Worm (Caenorhabditis elegans) whole organism, L2 larva: ENCODE results near the gene F31E8.5.

Source experiments
- C34F6.9 ChIP-seq: fragments of 150-350 bp; optimal IDR thresholded peaks from 2 replicates; lab custom pipeline; 2014; ENCODE audit warnings: missing biosample characterization, missing genetic modification characterization
- F13H6.1 ChIP-seq: sonication (generic microtip); optimal IDR thresholded peaks from 2 replicates; lab custom pipeline; 2016; ENCODE audit warnings: missing genetic modification characterization, missing compliant biosample characterization
- R02D3.7 ChIP-seq: fragments of 150-350 bp; optimal IDR thresholded peaks from 2 replicates; lab custom pipeline; 2014; ENCODE audit warnings: missing biosample characterization, missing genetic modification characterization
- Y55F3AM.14 ChIP-seq: fragments of 200-800 bp; sonication (Bioruptor generic); optimal IDR thresholded peaks from 2 replicates; lab custom pipeline; 2018; ENCODE audit warnings: mild to moderate bottlenecking, missing genetic modification characterization, missing compliant biosample characterization
- ZK546.5 ChIP-seq: sonication (generic microtip); optimal IDR thresholded peaks from 2 replicates; lab custom pipeline; 2017; ENCODE audit warnings: missing biosample characterization, missing genetic modification characterization
- alr-1 ChIP-seq: fragments of 150-350 bp; optimal IDR thresholded peaks from 2 replicates; lab custom pipeline; 2014; ENCODE audit warnings: missing biosample characterization, missing genetic modification characterization
- aly-2 ChIP-seq: fragments of 150-350 bp; optimal IDR thresholded peaks from 2 replicates; lab custom pipeline; 2014; ENCODE audit warnings: missing biosample characterization, missing genetic modification characterization
- ama-1 ChIP-seq: fragments of 150-350 bp; optimal IDR thresholded peaks from 2 replicates; lab custom pipeline; 2018; ENCODE audit warnings: inconsistent platforms
- blmp-1 ChIP-seq: sonication (generic microtip); optimal IDR thresholded peaks from 2 replicates; lab custom pipeline; 2017; ENCODE audit warnings: missing genetic modification characterization, mild to moderate bottlenecking, missing compliant biosample characterization, antibody characterized with exemption, moderate library complexity; ENCODE audit not compliant: insufficient read depth
- ceh-16 ChIP-seq: fragments of 150-350 bp; optimal IDR thresholded peaks from 2 replicates; lab custom pipeline; 2014; ENCODE audit warnings: missing biosample characterization, missing genetic modification characterization
- ceh-82 ChIP-seq: fragments of 150-350 bp; optimal IDR thresholded peaks from 2 replicates; lab custom pipeline; 2014; ENCODE audit warnings: missing biosample characterization, missing genetic modification characterization
- crh-2 ChIP-seq: sonication (generic microtip); optimal IDR thresholded peaks from 2 replicates; lab custom pipeline; 2017; ENCODE audit warnings: missing biosample characterization, missing genetic modification characterization
- dmd-4 ChIP-seq: sonication (generic microtip); optimal IDR thresholded peaks from 2 replicates; lab custom pipeline; 2017; ENCODE audit warnings: missing biosample characterization, missing genetic modification characterization
- egl-27 ChIP-seq: sonication (generic microtip); optimal IDR thresholded peaks from 3 replicates; lab custom pipeline; 2017; ENCODE audit warnings: missing biosample characterization, missing genetic modification reagents, missing genetic modification characterization
- elt-1 ChIP-seq: fragments of 150-350 bp; optimal IDR thresholded peaks from 2 replicates; lab custom pipeline; 2014; ENCODE audit warnings: missing biosample characterization, missing genetic modification characterization
- elt-3 ChIP-seq: sonication (generic microtip); optimal IDR thresholded peaks from 2 replicates; lab custom pipeline; 2017; ENCODE audit warnings: missing biosample characterization, missing genetic modification characterization
- fos-1 ChIP-seq: fragments of 150-350 bp; optimal IDR thresholded peaks from 2 replicates; lab custom pipeline; 2014; ENCODE audit warnings: missing biosample characterization, missing genetic modification characterization
- gmeb-1 ChIP-seq: fragments of 150-350 bp; optimal IDR thresholded peaks from 2 replicates; lab custom pipeline; 2014; ENCODE audit warnings: missing biosample characterization, missing genetic modification characterization
- lin-11 ChIP-seq: fragments of 150-350 bp; sonication (generic microtip); optimal IDR thresholded peaks from 2 replicates; lab custom pipeline; 2014; ENCODE audit warnings: missing biosample characterization, missing genetic modification characterization, inconsistent platforms, mixed read lengths
- lin-13 ChIP-seq: fragments of 150-350 bp; optimal IDR thresholded peaks from 2 replicates; lab custom pipeline; 2014; ENCODE audit warnings: missing biosample characterization, missing genetic modification reagents, missing genetic modification characterization
- lin-39 ChIP-seq: fragments of 150-350 bp; optimal IDR thresholded peaks from 2 replicates; lab custom pipeline; 2014; ENCODE audit warnings: missing biosample characterization, missing genetic modification reagents, missing genetic modification characterization
- lsy-2 ChIP-seq, 2 experiments: fragments of 150-350 bp in 1 of 2; sonication (generic microtip) in 1 of 2; optimal IDR thresholded peaks; 2 replicates each; lab custom pipeline; 2014 to 2017; ENCODE audit warnings: missing biosample characterization in 2 of 2, missing genetic modification characterization in 2 of 2
- mab-5 ChIP-seq: fragments of 150-350 bp; optimal IDR thresholded peaks from 2 replicates; lab custom pipeline; 2014; ENCODE audit warnings: missing biosample characterization, missing genetic modification characterization
- mbf-1 ChIP-seq: sonication (generic microtip); optimal IDR thresholded peaks from 2 replicates; lab custom pipeline; 2017; ENCODE audit warnings: missing biosample characterization, missing genetic modification characterization
- mdl-1 ChIP-seq, 2 experiments: fragments of 150-350 bp in 1 of 2; sonication (generic microtip) in 1 of 2; optimal IDR thresholded peaks; 2 replicates each; lab custom pipeline; 2017; ENCODE audit warnings: missing biosample characterization in 2 of 2, missing genetic modification characterization in 2 of 2
- nhr-10 ChIP-seq: sonication (generic microtip); optimal IDR thresholded peaks from 2 replicates; lab custom pipeline; 2017; ENCODE audit warnings: missing biosample characterization, missing genetic modification characterization
- nhr-11 ChIP-seq: fragments of 150-350 bp; optimal IDR thresholded peaks from 2 replicates; lab custom pipeline; 2014; ENCODE audit warnings: missing biosample characterization, missing genetic modification characterization
- nhr-12 ChIP-seq: fragments of 150-350 bp; optimal IDR thresholded peaks from 2 replicates; lab custom pipeline; 2014; ENCODE audit warnings: missing biosample characterization, missing genetic modification characterization
- nhr-129 ChIP-seq: fragments of 150-350 bp; optimal IDR thresholded peaks from 2 replicates; lab custom pipeline; 2014; ENCODE audit warnings: missing biosample characterization, missing genetic modification characterization
- nhr-21 ChIP-seq: fragments of 150-350 bp; optimal IDR thresholded peaks from 2 replicates; lab custom pipeline; 2014; ENCODE audit warnings: missing biosample characterization, missing genetic modification characterization
- nhr-23 ChIP-seq: fragments of 150-350 bp; optimal IDR thresholded peaks from 2 replicates; lab custom pipeline; 2014; ENCODE audit warnings: missing biosample characterization, missing genetic modification reagents, missing genetic modification characterization
- nhr-237 ChIP-seq: fragments of 150-350 bp; optimal IDR thresholded peaks from 2 replicates; lab custom pipeline; 2014; ENCODE audit warnings: missing biosample characterization, missing genetic modification characterization
- nhr-25 ChIP-seq: fragments of 150-350 bp; sonication (generic microtip); optimal IDR thresholded peaks from 3 replicates; lab custom pipeline; 2014; ENCODE audit warnings: missing biosample characterization, missing genetic modification characterization
- nhr-6 ChIP-seq: fragments of 150-350 bp; optimal IDR thresholded peaks from 2 replicates; lab custom pipeline; 2014; ENCODE audit warnings: missing biosample characterization, missing genetic modification characterization
- nhr-77 ChIP-seq: fragments of 150-350 bp; optimal IDR thresholded peaks from 2 replicates; lab custom pipeline; 2014; ENCODE audit warnings: missing biosample characterization, missing genetic modification characterization
- peb-1 ChIP-seq: fragments of 150-350 bp; optimal IDR thresholded peaks from 2 replicates; lab custom pipeline; 2014; ENCODE audit warnings: missing biosample characterization, missing genetic modification characterization
- sem-4 ChIP-seq: fragments of 150-350 bp; optimal IDR thresholded peaks from 2 replicates; lab custom pipeline; 2014; ENCODE audit warnings: missing biosample characterization, missing genetic modification reagents, missing genetic modification characterization
- skn-1 ChIP-seq: sonication (generic microtip); optimal IDR thresholded peaks from 2 replicates; lab custom pipeline; 2017; ENCODE audit warnings: missing biosample characterization, missing genetic modification characterization
- sma-3 ChIP-seq: sonication (generic microtip); optimal IDR thresholded peaks from 2 replicates; lab custom pipeline; 2016; ENCODE audit warnings: missing genetic modification reagents, missing genetic modification characterization, missing compliant biosample characterization
- sma-9 ChIP-seq, 2 experiments: fragments of 150-350 bp in 1 of 2; sonication (generic microtip) in 1 of 2; optimal IDR thresholded peaks; 2 replicates each; lab custom pipeline; 2014 to 2016; ENCODE audit warnings: missing genetic modification characterization in 2 of 2, mild to moderate bottlenecking in 1 of 2, missing biosample characterization in 1 of 2, missing compliant biosample characterization in 1 of 2, missing genetic modification reagents in 1 of 2, moderate library complexity in 1 of 2
- snpc-4 ChIP-seq: fragments of 150-350 bp; optimal IDR thresholded peaks from 2 replicates; lab custom pipeline; 2014; ENCODE audit warnings: missing biosample characterization, missing genetic modification characterization
- unc-39 ChIP-seq: fragments of 150-350 bp; optimal IDR thresholded peaks from 2 replicates; lab custom pipeline; 2014; ENCODE audit warnings: missing biosample characterization, missing genetic modification characterization
- unc-55 ChIP-seq: fragments of 150-350 bp; sonication (generic microtip); optimal IDR thresholded peaks from 3 replicates; lab custom pipeline; 2014; ENCODE audit warnings: missing biosample characterization, missing genetic modification reagents, missing genetic modification characterization
- unc-62 ChIP-seq: fragments of 150-350 bp; optimal IDR thresholded peaks from 2 replicates; lab custom pipeline; 2014; ENCODE audit warnings: missing biosample characterization, missing genetic modification reagents, missing genetic modification characterization
- zag-1 ChIP-seq: fragments of 150-350 bp; optimal IDR thresholded peaks from 2 replicates; lab custom pipeline; 2014; ENCODE audit warnings: missing biosample characterization, missing genetic modification characterization
- ztf-1 ChIP-seq: fragments of 200-800 bp; sonication (Bioruptor generic); conservative IDR thresholded peaks from 2 replicates; pipeline ENCODE4 v1.3.6; 2022; ENCODE audit warnings: missing genetic modification characterization, missing compliant biosample characterization
- ztf-11 ChIP-seq: sonication (generic microtip); optimal IDR thresholded peaks from 2 replicates; lab custom pipeline; 2017; ENCODE audit warnings: missing biosample characterization, missing genetic modification characterization
- ztf-4 ChIP-seq: fragments of 150-350 bp; optimal IDR thresholded peaks from 2 replicates; lab custom pipeline; 2014; ENCODE audit warnings: missing biosample characterization, missing genetic modification characterization

The F31E8.5 gene

DNA sequence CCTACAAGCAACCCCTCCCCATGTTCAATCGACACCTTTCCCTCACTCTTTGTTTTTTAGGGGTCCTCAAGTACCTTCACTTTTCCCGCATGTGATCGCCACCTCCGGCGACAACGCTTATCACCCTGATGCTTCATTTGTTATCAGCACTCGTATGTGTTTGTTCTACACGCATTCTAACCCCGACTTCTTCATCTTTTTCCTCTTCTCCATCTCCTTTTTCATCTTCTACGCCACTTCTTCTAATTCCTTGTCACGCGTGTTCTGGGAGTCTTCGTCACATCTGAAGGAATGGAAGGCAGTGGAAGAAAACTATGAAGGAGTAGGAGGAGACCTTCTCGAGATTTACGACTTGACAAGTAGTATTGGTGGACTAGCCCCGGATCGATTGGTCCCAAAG lies 22.9 kb upstream of the F31E8.5 start (continued):
- TF ChIP-seq nhr-11 (tag; lab: Kevin White, UChicago) (no peak), F13H6.1 (tag; lab: Kevin White, UChicago) (no peak), snpc-4 (tag; lab: Kevin White, UChicago) (no peak), unc-55 (GFP tag; lab: Kevin White, UChicago) (no peak), nhr-77 (tag; lab: Kevin White, UChicago) (no peak), egl-27 (tag; lab: Kevin White, UChicago) (peak; percentile 35), nhr-25 (tag; lab: Kevin White, UChicago) (peak; percentile 24), aly-2 (no peak)

DNA sequence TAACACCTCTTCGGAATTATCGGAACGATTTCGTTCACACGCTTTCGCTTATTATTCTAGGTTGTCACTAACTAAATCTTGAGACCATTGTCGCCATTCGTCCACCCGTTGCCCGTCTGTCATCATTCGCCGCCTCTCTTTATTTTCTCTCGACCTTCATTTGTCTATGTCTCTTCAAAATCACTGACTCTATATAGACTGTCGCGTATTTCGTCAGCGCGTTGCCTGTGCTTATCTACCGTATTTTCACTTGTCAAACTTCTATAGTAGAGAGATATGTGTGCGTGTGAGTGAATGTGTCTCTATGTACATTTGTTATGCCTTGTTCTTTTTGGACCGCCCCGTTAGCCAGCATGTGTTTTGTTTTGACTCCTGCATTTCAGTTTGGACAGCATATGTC lies 22.0 kb upstream of the F31E8.5 start:
- TF ChIP-seq unc-55 (GFP tag; lab: Kevin White, UChicago) (no peak), elt-1 (tag; lab: Kevin White, UChicago) (no peak), zag-1 (no peak), ZK546.5 (tag; lab: Kevin White, UChicago) (no peak), mdl-1 (tag; optimal IDR thresholded peaks at IDR 0.05; lab: Kevin White, UChicago) (no peak), blmp-1 (tag; lab: Kevin White, UChicago) (peak; percentile 96), Y55F3AM.14 (GFP tag; lab: Kevin White, UChicago) (no peak), lin-11 (tag; lab: Kevin White, UChicago) (no peak), fos-1 (tag; lab: Kevin White, UChicago) (peak; percentile 96), snpc-4 (tag; lab: Kevin White, UChicago) (no peak), C34F6.9 (tag; lab: Kevin White, UChicago) (peak; percentile 30), mab-5 (tag; lab: Kevin White, UChicago) (no peak), nhr-77 (tag; lab: Kevin White, UChicago) (no peak), ceh-82 (tag; lab: Kevin White, UChicago) (no peak), gmeb-1 (tag; lab: Kevin White, UChicago) (no peak), mbf-1 (no peak), nhr-21 (tag; lab: Kevin White, UChicago) (no peak), skn-1 (tag; lab: Kevin White, UChicago) (no peak), nhr-237 (no peak), unc-62 (GFP tag; lab: Kevin White, UChicago) (no peak), ztf-1 (GFP tag; lab: Robert Waterston, UW) (no peak), lin-39 (no peak), sma-3 (GFP tag; lab: Kevin White, UChicago) (peak; percentile 59), lsy-2 (tag; optimal IDR thresholded peaks at IDR 0.05; lab: Kevin White, UChicago) (peak in 1 of 2 experiments; percentile 48), crh-2 (tag; lab: Kevin White, UChicago) (peak; percentile 41), ztf-4 (tag; lab: Kevin White, UChicago) (no peak), nhr-12 (tag; lab: Kevin White, UChicago) (no peak), elt-3 (tag; lab: Kevin White, UChicago) (no peak), nhr-129 (tag; lab: Kevin White, UChicago) (peak; percentile 75), lin-13 (no peak), sma-9 (GFP tag; optimal IDR thresholded peaks at IDR 0.05; lab: Kevin White, UChicago) (peak; percentile 73), sma-9 (tag; optimal IDR thresholded peaks at IDR 0.05; lab: Kevin White, UChicago) (no peak), ztf-11 (no peak), alr-1 (tag; lab: Kevin White, UChicago) (no peak), R02D3.7 (tag; lab: Kevin White, UChicago) (no peak), ceh-16 (tag; lab: Kevin White, UChicago) (peak; percentile 52), nhr-23 (tag; lab: Kevin White, UChicago) (no peak), nhr-11 (tag; lab: Kevin White, UChicago) (no peak), aly-2 (no peak), sem-4 (tag; lab: Kevin White, UChicago) (peak; percentile 33), peb-1 (tag; lab: Kevin White, UChicago) (no peak), dmd-4 (tag; lab: Kevin White, UChicago) (no peak), egl-27 (tag; lab: Kevin White, UChicago) (peak; percentile 12), nhr-10 (tag; lab: Kevin White, UChicago) (no peak), ama-1 (lab: Kevin White, UChicago) (no peak), unc-39 (tag; lab: Kevin White, UChicago) (no peak), nhr-6 (tag; lab: Kevin White, UChicago) (no peak), nhr-25 (tag; lab: Kevin White, UChicago) (peak; percentile 71), F13H6.1 (tag; lab: Kevin White, UChicago) (peak; percentile 36)
